Fruit fly (Drosophila melanogaster): ENCODE measurements around the gene glu.

DNA sequence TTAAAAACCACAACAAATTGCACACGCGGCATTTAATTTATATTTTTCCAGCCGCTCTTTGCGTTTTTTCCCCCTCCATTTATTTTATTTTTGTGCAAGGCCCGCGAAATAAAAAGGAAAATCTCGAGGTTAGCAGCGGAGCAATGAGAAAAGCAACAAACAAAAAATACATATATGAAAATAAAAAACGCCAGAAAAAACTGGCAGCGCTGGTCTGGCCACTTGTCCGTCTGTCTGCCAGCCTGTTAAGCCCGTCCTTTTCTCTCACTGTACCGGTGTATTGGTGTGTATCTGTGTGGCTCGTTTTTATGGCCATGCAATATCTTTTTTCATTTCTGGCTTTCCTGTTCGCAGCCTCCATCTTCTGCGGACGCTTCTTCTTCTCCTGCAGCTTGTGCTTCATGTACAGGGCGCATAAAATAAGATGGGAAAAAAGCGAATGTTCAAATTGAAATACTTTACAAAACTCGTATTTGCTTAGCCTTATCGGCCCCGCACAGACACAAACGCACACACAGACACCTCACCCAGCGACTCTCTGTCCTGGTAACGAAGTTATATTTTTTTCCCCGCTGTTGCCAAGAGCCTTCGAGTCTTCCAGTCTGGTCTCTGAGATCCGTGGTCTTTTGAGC, 51.7 kb downstream of the glu start:
- no peak for TF ChIP-seq CG8478 (optimal IDR thresholded peaks at IDR 0.05)
- TF ChIP-seq usp (GFP tag; optimal IDR thresholded peaks at IDR 0.05), result no peak
- TF ChIP-seq psq (optimal IDR thresholded peaks at IDR 0.05), result no peak
- TF ChIP-seq Dll (optimal IDR thresholded peaks at IDR 0.05), result no peak

All from whole organism.